Worm (Caenorhabditis elegans): ENCODE results near the gene wrn-1.

The wrn-1 gene

DNA sequence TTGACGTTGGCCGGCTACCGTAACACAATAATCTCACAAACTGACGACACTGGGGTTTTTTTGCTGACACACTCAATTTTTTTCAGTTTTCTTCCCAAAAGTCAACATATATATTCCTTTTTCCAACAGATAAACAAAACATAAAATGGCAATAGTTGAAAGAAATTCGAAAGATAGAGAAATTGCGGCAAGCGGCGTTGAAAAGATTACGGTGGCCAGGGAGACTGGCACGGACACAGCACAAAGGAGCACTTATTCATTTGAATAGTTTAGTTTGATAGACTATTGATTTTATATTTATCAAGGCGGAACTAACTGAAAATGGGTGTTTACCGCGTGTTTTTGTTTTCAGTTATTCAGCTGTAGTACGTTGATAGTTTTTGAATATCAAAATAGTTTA, 33.5 kb upstream of the wrn-1 start, which contains the start of gene toe-2:
TSS of gene toe-2 (minus strand) at position 70 of the 400 bp plus-strand sequence.
- TF ChIP-seq zfp-2 (tag; optimal IDR thresholded peaks at IDR 0.05) (no peak), dve-1 (tag; optimal IDR thresholded peaks at IDR 0.05; ENCODE audit: insufficient read depth) (peak; percentile 18), hlh-11 (tag; optimal IDR thresholded peaks at IDR 0.05) (peak; percentile 37), daf-16 (GFP tag; optimal IDR thresholded peaks at IDR 0.05) (no peak), daf-16 (tag; optimal IDR thresholded peaks at IDR 0.05) (peak; percentile 88)

DNA sequence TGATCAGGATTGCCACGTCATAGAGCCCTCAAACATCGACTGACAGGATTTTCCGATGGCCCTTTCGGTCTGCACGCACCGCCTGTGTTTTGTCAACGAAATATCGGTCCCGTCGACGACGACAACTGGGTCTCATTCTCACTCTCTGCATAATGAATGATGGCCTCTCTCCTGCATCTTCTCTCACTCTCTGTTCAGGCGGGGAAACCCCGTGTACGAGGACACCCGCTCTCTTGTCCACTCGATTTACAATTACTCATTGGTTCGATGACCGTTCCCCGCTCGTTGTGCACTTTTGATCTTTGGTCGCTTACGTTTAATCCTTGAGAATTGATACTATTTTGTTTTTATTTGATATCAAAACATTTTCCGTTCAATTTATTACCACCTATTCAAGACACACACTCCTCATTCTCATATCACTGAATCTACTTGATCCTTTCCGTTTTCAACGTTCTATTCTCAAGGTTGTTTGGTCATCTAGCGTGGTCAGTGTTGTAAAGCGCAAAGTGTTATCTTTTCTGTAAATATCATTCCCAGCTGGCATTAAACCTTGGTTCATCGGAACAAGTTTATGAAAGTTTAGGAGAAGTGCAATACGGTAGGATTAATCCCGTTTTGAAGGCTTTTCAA, 32.0 kb upstream of the wrn-1 start:
- TF ChIP-seq nhr-77 (tag; optimal IDR thresholded peaks at IDR 0.05) (no peak), daf-16 (GFP tag; optimal IDR thresholded peaks at IDR 0.05) (no peak), daf-16 (tag; optimal IDR thresholded peaks at IDR 0.05) (peak; percentile 32), nhr-28 (tag; optimal IDR thresholded peaks at IDR 0.05) (peak; percentile 29), lin-1 (GFP tag; IDR thresholded peaks at IDR 0.05) (no peak), dve-1 (tag; optimal IDR thresholded peaks at IDR 0.05; ENCODE audit: insufficient read depth) (peak; percentile 21), lin-39 (tag; optimal IDR thresholded peaks at IDR 0.05) (no peak), Y105C5A.15 (GFP tag; IDR thresholded peaks at IDR 0.05) (no peak), pqm-1 (tag; optimal IDR thresholded peaks at IDR 0.05) (no peak), spr-3 (GFP tag; optimal IDR thresholded peaks at IDR 0.05) (no peak), dmd-6 (GFP tag; IDR thresholded peaks at IDR 0.05) (0 out of 2 replicates have a peak, but pooled peaks have one; percentile 5), mdt-29 (GFP tag; IDR thresholded peaks at IDR 0.05) (no peak), lin-29 (GFP tag; IDR thresholded peaks at IDR 0.05) (no peak), mxl-3 (GFP tag; optimal IDR thresholded peaks at IDR 0.05) (peak; percentile 3), hlh-11 (tag; optimal IDR thresholded peaks at IDR 0.05) (peak; percentile 28), mdl-1 (tag; optimal IDR thresholded peaks at IDR 0.05) (peak in 1 of 2 experiments; percentile 11), aha-1 (tag) (peak; percentile 97), unc-62 (GFP tag; optimal IDR thresholded peaks at IDR 0.05 in 1 of 2) (peak in 1 of 2 experiments; percentile 88), unc-62 (tag; optimal IDR thresholded peaks at IDR 0.05) (no peak), zip-11 (GFP tag; IDR thresholded peaks at IDR 0.05) (no peak)

DNA sequence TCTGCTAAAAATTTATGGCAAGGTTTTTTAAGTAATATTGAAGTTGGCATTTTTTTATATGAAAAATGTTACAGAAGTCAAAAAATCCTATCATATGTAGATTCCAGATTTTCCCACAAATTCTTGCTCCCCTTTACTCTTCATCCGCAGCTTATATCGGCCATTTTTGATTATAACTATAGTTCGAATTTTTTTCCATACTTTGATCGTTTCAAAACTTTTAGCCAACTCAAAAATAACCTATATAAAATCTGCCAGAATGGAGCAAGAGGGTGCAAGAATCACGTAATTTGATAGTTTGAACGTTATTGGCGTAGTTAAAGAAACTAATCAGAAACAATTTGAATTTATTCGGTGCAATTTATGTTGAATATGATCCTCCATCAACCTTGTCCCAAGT, 30.8 kb upstream of the wrn-1 start:
- TF ChIP-seq gei-8 (GFP tag; optimal IDR thresholded peaks at IDR 0.05) (no peak), aha-1 (tag) (peak; percentile 91), zfp-3 (GFP tag; conservative IDR thresholded peaks at IDR 0.05) (0 out of 2 replicates have a peak, but pooled peaks have one; percentile 7)

DNA sequence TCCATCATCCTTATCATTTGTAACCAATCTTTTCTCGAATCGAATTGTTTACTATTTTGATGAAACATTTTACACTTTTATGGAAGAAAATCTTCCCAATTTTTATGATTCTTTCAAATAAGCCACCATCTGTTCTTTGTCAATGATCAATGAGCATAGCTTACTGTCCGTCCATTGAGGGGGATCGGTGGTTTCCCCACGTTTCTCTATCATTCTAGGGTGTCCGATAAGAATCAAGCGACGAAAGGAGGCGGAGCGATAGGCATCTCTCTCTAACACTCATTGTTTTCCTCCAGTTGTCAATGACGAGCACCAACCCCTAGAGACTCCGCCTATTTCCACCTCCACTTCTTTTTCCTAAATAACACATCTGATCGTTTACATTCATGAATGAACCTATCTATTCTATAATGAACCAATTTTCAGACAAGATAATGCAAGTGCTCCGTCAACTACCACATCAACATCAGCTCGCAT, 30.2 kb upstream of the wrn-1 start, which contains the start of gene C56E6.2:
TSS of gene C56E6.2 (plus strand) at position 427 of the 477 bp plus-strand sequence.
- no peak for TF ChIP-seq F44E2.7 (GFP tag; IDR thresholded peaks at IDR 0.05)
- no peak for TF ChIP-seq nhr-76 (tag; optimal IDR thresholded peaks at IDR 0.05)
- no peak for TF ChIP-seq mep-1 (tag; optimal IDR thresholded peaks at IDR 0.05)
- no peak for TF ChIP-seq gei-8 (GFP tag; optimal IDR thresholded peaks at IDR 0.05)
- TF ChIP-seq fkh-10 (GFP tag; optimal IDR thresholded peaks at IDR 0.05) = no peak
- 0 out of 2 replicates have a peak, but pooled peaks have one; percentile 32 for TF ChIP-seq dmd-6 (GFP tag; IDR thresholded peaks at IDR 0.05)
- TF ChIP-seq duxl-1 (tag; optimal IDR thresholded peaks at IDR 0.05; ENCODE audit: poor library complexity) = no peak
- no peak for TF ChIP-seq daf-16 (GFP tag; optimal IDR thresholded peaks at IDR 0.05)
- TF ChIP-seq daf-16 (tag; optimal IDR thresholded peaks at IDR 0.05) = peak; percentile 72
- TF ChIP-seq mes-2 (tag; optimal IDR thresholded peaks at IDR 0.05; ENCODE audit: poor library complexity, severe bottlenecking) = no peak
- peak; percentile 21 for TF ChIP-seq dve-1 (tag; optimal IDR thresholded peaks at IDR 0.05; ENCODE audit: insufficient read depth)
- no peak for TF ChIP-seq snpc-4 (tag; optimal IDR thresholded peaks at IDR 0.05)
- peak; percentile 67 for TF ChIP-seq hlh-11 (tag; optimal IDR thresholded peaks at IDR 0.05)

DNA sequence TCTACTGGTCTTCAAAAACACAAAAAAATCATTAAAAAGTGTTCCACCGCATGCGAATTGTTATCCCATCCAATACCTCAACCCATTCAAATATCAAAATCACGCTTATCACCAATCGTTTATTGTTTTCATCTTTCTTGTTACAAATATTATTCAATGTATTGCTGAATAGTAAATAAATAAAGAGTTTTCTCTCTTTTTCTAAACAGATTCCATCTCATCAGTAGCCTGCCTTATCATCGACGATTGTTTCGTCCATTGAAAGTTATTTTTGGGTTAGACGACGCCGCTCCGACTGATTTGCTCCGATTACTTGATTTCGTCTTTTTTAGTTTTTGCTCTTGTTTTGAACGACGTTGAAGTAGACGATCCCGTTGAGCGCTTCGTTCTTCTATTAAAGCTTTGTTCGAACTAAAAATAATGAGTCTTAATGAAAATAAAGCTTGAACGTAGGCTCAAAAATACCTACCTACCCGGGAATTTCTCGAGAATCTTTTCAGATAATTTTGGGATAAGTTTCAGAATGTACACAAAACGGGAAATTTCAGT, 28.6 kb upstream of the wrn-1 start:
- peak; percentile 34; the same call in 1 of the 2 replicates for TF ChIP-seq lin-38 (GFP tag; IDR thresholded peaks at IDR 0.05)
- TF ChIP-seq dve-1 (tag; optimal IDR thresholded peaks at IDR 0.05; ENCODE audit: insufficient read depth) = peak; percentile 7
- TF ChIP-seq ceh-44 (GFP tag; IDR thresholded peaks at IDR 0.05) = no peak
- no peak for TF ChIP-seq daf-16 (GFP tag; optimal IDR thresholded peaks at IDR 0.05)
- TF ChIP-seq daf-16 (tag; optimal IDR thresholded peaks at IDR 0.05) = peak; percentile 91
- no peak for TF ChIP-seq R02D3.7 (tag; optimal IDR thresholded peaks at IDR 0.05)
- TF ChIP-seq nhr-102 (tag; optimal IDR thresholded peaks at IDR 0.05) = peak; percentile 52
- TF ChIP-seq mxl-3 (GFP tag; optimal IDR thresholded peaks at IDR 0.05) = no peak
- no peak for TF ChIP-seq skn-1 (tag; optimal IDR thresholded peaks at IDR 0.05)
- TF ChIP-seq nhr-25 (tag; optimal IDR thresholded peaks at IDR 0.05; ENCODE audit: borderline replicate concordance, insufficient read depth) = no peak
- peak in 1 of 2 experiments; percentile 10 for TF ChIP-seq unc-62 (GFP tag; optimal IDR thresholded peaks at IDR 0.05 in 1 of 2)
- TF ChIP-seq unc-62 (tag; optimal IDR thresholded peaks at IDR 0.05) = no peak

All from whole organism, L4 larva.